Worm (Caenorhabditis elegans): ENCODE measurements around the gene H40L08.2.
A peak's percentile ranks its signal among the peaks of the same experiment; 100 is the strongest.

H40L08.2 gene

ce11 chrX:15094973-15095372, 17.4 kb upstream of the H40L08.2 start, which contains the start of gene F09B12.7 (continued):
- TF ChIP-seq snpc-3.4 (tag; optimal IDR thresholded peaks at IDR 0.05) (no peak), F33H1.4 (GFP tag; IDR thresholded peaks at IDR 0.05) (no peak), B0336.3 (GFP tag; IDR thresholded peaks at IDR 0.05) (no peak), sptf-2 (GFP tag; optimal IDR thresholded peaks at IDR 0.05) (no peak), athp-1 (tag; optimal IDR thresholded peaks at IDR 0.05) (no peak), egl-44 (GFP tag; IDR thresholded peaks at IDR 0.05) (no peak), nfyb-1 (GFP tag; IDR thresholded peaks at IDR 0.05) (no peak)

DNA sequence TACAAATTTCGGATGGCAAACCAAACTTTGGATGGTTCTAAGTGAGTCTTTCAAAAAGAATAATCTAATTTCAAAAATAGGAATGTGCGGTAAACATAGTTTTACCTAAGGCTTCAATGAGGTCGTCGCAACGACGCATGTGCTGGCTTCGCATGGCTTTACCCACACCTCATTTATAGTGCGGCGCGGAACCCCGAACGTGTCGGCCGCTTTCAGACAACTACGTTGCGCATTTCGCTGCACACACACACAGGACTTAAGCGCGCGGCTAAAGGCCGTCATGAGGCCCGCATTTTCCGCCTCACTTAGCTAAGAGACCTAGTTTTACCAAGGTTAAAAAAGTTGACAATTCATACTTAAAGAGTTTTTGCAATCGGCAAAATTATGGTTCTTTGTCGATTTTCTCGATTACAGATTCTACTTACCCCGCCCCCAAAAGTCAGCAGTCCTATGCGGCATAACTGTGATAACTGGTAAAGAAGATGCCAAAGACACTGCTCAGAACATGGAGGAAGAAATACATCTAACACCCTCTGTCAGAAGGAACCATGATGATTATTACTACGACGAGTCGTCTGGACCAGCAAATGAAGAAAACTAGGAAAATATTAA, 15.3 kb upstream of the H40L08.2 start:
- peak; percentile 47 for TF ChIP-seq snpc-4 (GFP tag; optimal IDR thresholded peaks at IDR 0.05)
- TF ChIP-seq snpc-4 (tag; optimal IDR thresholded peaks at IDR 0.05) = peak in 3 of 4 experiments; percentile 20 to 87 (median 84)
- TF ChIP-seq lsl-1 (GFP tag; optimal IDR thresholded peaks at IDR 0.05) = no peak
- peak; percentile 57 for TF ChIP-seq snpc-1.1 (tag; optimal IDR thresholded peaks at IDR 0.05; ENCODE audit: insufficient read depth)
- TF ChIP-seq repo-1 (tag; optimal IDR thresholded peaks at IDR 0.05) = no peak
- no peak for TF ChIP-seq xnd-1 (tag; optimal IDR thresholded peaks at IDR 0.05)
- TF ChIP-seq lin-26 (GFP tag; IDR thresholded peaks at IDR 0.05) = no peak
- TF ChIP-seq nhr-120 (GFP tag; IDR thresholded peaks at IDR 0.05) = no peak
- no peak for TF ChIP-seq Y95B8A.8 (GFP tag; IDR thresholded peaks at IDR 0.05)
- TF ChIP-seq lsy-27 (tag; optimal IDR thresholded peaks at IDR 0.05; ENCODE audit: borderline replicate concordance, insufficient read depth) = no peak
- TF ChIP-seq attf-3 (GFP tag; conservative IDR thresholded peaks at IDR 0.05) = no peak

DNA sequence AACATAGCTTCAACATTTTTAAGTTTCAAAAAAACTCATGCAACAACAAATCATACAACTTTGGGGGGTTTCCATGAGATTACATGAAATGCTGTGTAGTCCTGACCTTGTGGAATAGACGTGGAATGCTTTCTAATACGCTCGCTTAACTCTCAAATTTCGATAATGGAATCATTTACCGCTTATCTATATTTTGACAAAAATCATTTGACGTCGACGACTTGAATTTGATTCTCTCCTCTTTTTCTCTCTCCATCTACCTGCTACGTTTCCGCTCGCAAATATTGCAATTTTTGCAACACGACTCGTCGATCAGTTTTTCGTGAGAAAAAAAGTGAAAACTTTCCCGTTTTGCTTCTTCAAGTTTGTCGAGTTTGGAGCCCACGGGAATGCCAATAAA, 11.6 kb upstream of the H40L08.2 start, which contains the start of gene flr-4:
Gene flr-4 (plus strand): TSS at position 275 of the 400 bp plus-strand sequence.
- TF ChIP-seq lsl-1 (GFP tag; optimal IDR thresholded peaks at IDR 0.05) (no peak), fkh-3 (tag; optimal IDR thresholded peaks at IDR 0.05) (no peak), nhr-80 (tag; optimal IDR thresholded peaks at IDR 0.05) (peak; percentile 78)

DNA sequence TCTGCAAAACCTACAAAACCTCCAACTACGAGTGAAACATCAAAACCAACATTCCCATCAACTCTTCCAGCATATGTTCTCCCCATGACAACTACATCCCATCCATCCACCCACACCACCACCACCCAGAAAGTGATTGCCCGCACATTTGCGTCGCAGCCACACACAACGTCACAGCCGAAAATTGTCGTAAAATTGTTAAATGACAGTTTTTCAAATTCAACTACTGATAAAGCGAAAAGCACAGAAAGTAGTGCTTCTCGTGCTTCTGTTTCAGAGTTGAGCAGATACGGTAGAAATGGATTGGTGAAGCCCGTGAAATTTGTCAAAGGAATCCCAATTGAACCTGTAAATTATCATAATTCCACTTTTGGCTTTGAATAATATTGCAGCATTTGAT, 10.2 kb upstream of the H40L08.2 start:
- peak; percentile 52 for TF ChIP-seq nhr-80 (tag; optimal IDR thresholded peaks at IDR 0.05)
- TF ChIP-seq mxl-1 (tag; optimal IDR thresholded peaks at IDR 0.05) = no peak

DNA sequence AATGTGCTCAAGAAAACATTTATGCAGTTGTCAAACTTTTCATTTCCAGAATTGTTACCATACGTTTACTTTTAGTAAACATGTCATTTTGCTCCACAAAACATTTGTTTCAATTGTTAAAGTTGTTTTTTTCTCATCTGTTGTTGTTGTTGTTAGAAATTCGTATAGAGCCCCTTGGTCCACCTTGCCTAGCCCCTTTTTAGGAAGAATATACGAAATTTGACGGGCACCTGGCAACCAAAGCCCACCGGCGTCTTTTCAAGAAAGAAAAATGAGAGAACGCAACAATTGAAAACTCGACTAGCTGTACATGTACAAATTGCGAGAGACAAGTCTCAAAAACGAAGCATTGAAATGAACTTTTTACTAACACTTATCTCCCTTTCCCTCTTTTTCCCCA, 6.9 kb upstream of the H40L08.2 start, which contains the start of gene F09B12.5:
Gene F09B12.5 (plus strand): TSS at position 301 of the 400 bp plus-strand sequence.
- no peak for TF ChIP-seq cebp-2 (GFP tag; IDR thresholded peaks at IDR 0.05)
- TF ChIP-seq lsl-1 (GFP tag; optimal IDR thresholded peaks at IDR 0.05) = no peak
- TF ChIP-seq atf-7 (tag; optimal IDR thresholded peaks at IDR 0.05) = no peak
- no peak for TF ChIP-seq egrh-3 (GFP tag; IDR thresholded peaks at IDR 0.05)
- no peak for TF ChIP-seq rcor-1 (GFP tag; IDR thresholded peaks at IDR 0.05)
- TF ChIP-seq lsy-27 (tag; optimal IDR thresholded peaks at IDR 0.05; ENCODE audit: borderline replicate concordance, insufficient read depth) = no peak
- TF ChIP-seq fkh-3 (tag; optimal IDR thresholded peaks at IDR 0.05) = no peak
- TF ChIP-seq F57C9.4 (tag; optimal IDR thresholded peaks at IDR 0.05) = no peak
- no peak for TF ChIP-seq madf-6 (GFP tag; IDR thresholded peaks at IDR 0.05)
- no peak for TF ChIP-seq gei-17 (GFP tag; optimal IDR thresholded peaks at IDR 0.05)
- no peak for TF ChIP-seq F55B11.4 (tag; optimal IDR thresholded peaks at IDR 0.05; ENCODE audit: borderline replicate concordance, insufficient read depth)
- no peak for TF ChIP-seq hlh-12 (tag; optimal IDR thresholded peaks at IDR 0.05)
- TF ChIP-seq T07F8.4 (tag; optimal IDR thresholded peaks at IDR 0.05) = no peak
- TF ChIP-seq hmg-20 (GFP tag; IDR thresholded peaks at IDR 0.05) = no peak
- TF ChIP-seq tlf-1 (GFP tag; optimal IDR thresholded peaks at IDR 0.05) = no peak
- no peak for TF ChIP-seq F52B5.7 (tag; optimal IDR thresholded peaks at IDR 0.05)
- no peak for TF ChIP-seq mes-4 (tag; optimal IDR thresholded peaks at IDR 0.05)
